Worm (Caenorhabditis elegans): ENCODE measurements around the gene Y41C4A.32.

Y41C4A.32 gene

DNA sequence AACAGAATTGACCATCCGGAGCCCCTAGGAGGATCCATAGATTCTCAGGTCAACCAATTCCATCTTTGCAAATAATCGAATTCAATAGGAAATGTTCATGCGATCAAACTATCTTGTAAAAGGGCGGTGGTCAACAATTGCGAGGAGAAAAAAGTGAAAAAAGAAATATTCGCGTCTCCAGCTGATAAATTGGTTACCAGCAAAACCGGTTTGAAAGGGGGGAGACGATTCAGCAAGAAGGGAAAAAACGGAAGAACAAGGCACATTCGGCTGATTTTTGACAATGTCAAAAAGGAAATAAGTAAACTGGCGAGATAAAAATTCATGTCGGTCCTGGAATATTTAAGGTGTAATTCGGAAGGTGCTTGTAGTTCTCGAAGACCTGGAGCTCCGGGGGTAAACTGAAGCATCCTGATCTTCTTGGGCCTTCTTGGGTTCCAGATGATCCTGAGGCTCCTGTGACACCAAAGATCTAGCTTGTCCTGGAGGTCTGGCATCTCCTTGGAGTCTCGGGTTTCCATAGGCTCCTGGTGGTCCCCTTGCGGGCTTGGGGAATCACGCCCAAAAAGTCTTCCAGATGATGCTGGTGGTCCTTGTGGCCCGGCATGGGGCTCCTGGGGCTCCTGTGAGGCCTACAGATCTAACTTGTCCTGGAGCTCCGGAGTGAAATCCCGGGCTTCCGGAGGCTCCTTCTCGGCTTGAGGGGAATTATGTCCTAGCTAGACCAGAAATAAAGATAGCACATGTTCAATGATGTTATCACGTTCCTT lies 18.3 kb upstream of the Y41C4A.32 start:
- TF ChIP-seq snpc-4 (tag; optimal IDR thresholded peaks at IDR 0.05) (no peak), nhr-28 (tag; optimal IDR thresholded peaks at IDR 0.05) (no peak), sea-2 (GFP tag; optimal IDR thresholded peaks at IDR 0.05) (no peak), lsy-12 (tag; optimal IDR thresholded peaks at IDR 0.05) (no peak), ZK546.5 (tag; optimal IDR thresholded peaks at IDR 0.05) (no peak), nfya-1 (tag; optimal IDR thresholded peaks at IDR 0.05; ENCODE audit: insufficient read depth) (no peak)

DNA sequence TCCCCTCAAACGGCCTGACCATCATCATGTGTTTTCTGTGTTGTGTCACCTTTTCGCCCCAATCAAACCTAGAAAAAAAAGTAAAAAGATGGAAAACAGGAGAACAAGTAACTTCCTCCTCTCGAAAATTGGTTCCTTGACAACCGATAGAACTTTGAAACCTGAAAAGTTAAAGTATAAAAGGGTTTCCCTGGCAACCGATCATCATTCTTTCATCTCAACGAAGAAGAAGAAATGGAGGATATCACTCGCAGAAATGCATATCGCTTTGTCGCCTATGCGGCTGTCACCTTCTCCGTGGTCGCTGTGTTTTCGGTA lies 17.8 kb upstream of the Y41C4A.32 start, which contains the start of gene col-95:
Gene col-95 (plus strand): TSS at position 219 of the 318 bp plus-strand sequence.
- TF ChIP-seq lsy-12 (tag; optimal IDR thresholded peaks at IDR 0.05) (no peak), ama-1 (optimal IDR thresholded peaks at IDR 0.05) (no peak), egl-5 (tag; optimal IDR thresholded peaks at IDR 0.05) (no peak), aly-2 (tag; optimal IDR thresholded peaks at IDR 0.05) (no peak), ceh-16 (tag; optimal IDR thresholded peaks at IDR 0.05) (no peak), R02D3.7 (tag; optimal IDR thresholded peaks at IDR 0.05) (no peak)

DNA sequence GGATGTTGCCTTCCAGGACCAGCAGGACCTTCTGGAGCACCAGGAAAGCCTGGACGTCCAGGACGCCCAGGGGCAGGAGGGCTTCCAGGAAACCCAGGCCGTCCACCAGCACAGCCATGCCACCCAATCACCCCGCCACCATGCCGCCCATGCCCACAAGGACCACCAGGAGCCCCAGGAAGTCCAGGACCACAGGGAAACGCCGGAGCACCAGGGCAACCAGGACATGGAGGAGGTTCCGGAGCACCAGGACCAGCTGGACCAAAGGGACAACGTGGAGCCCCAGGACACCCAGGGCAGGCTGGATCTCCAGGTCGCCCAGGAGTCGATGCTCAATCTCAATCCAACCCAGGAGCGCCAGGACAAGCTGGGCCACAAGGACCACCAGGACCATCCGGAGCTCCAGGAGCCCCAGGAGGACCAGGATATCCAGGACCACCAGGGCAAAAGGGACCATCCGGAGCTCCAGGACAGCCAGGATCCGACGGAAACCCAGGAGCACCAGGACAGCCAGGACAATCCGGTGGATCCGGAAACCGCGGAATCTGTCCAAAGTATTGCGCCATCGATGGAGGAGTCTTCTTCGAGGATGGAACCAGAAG lies 17.0 kb upstream of the Y41C4A.32 start:
- TF ChIP-seq ceh-16 (tag; optimal IDR thresholded peaks at IDR 0.05) (no peak), daf-12 (tag; optimal IDR thresholded peaks at IDR 0.05) (no peak), fos-1 (tag; optimal IDR thresholded peaks at IDR 0.05) (no peak), ztf-4 (tag; optimal IDR thresholded peaks at IDR 0.05) (no peak), elt-1 (tag; optimal IDR thresholded peaks at IDR 0.05) (no peak), snpc-4 (tag; optimal IDR thresholded peaks at IDR 0.05) (no peak), nhr-77 (tag; optimal IDR thresholded peaks at IDR 0.05) (no peak), nhr-67 (tag; optimal IDR thresholded peaks at IDR 0.05) (no peak), ceh-28 (tag; optimal IDR thresholded peaks at IDR 0.05) (no peak), ztf-11 (tag; optimal IDR thresholded peaks at IDR 0.05) (no peak), sea-2 (GFP tag; optimal IDR thresholded peaks at IDR 0.05) (no peak), egl-27 (tag; optimal IDR thresholded peaks at IDR 0.05) (no peak), unc-62 (GFP tag; optimal IDR thresholded peaks at IDR 0.05) (no peak), elt-2 (tag; optimal IDR thresholded peaks at IDR 0.05) (no peak), nhr-237 (tag; optimal IDR thresholded peaks at IDR 0.05) (no peak), R02D3.7 (tag; optimal IDR thresholded peaks at IDR 0.05) (no peak)

DNA sequence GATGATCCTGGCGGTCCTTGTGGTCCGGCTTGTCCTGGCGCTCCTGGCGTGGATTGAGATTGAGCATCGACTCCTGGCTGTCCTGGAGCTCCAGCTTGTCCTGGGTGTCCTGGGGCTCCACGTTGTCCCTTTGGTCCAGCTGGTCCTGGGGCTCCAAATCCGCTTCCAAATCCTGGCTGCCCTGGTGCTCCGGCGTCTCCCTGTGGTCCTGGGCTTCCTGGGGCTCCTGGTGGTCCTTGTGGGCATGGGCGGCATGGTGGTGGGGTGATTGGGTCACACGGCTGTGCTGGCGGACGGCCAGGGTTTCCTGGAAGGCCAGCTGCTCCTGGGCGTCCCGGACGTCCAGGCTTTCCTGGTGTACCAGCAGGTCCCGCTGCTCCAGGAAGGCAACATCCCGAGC lies 15.6 kb upstream of the Y41C4A.32 start:
- TF ChIP-seq nhr-43 (tag; optimal IDR thresholded peaks at IDR 0.05; ENCODE audit: poor library complexity, severe bottlenecking) (no peak), nhr-77 (tag; optimal IDR thresholded peaks at IDR 0.05) (no peak), fkh-2 (tag; optimal IDR thresholded peaks at IDR 0.05) (no peak), ztf-11 (tag; optimal IDR thresholded peaks at IDR 0.05) (no peak), lin-15B (tag; optimal IDR thresholded peaks at IDR 0.05) (no peak), snpc-4 (tag; optimal IDR thresholded peaks at IDR 0.05) (no peak), ceh-9 (tag; optimal IDR thresholded peaks at IDR 0.05) (no peak), nhr-67 (tag; optimal IDR thresholded peaks at IDR 0.05) (no peak), eor-1 (tag; optimal IDR thresholded peaks at IDR 0.05) (no peak), hmg-11 (tag; optimal IDR thresholded peaks at IDR 0.05) (no peak), elt-2 (tag; optimal IDR thresholded peaks at IDR 0.05) (no peak), unc-39 (tag; optimal IDR thresholded peaks at IDR 0.05) (no peak), nfya-1 (tag; optimal IDR thresholded peaks at IDR 0.05; ENCODE audit: insufficient read depth) (no peak), lsy-12 (tag; optimal IDR thresholded peaks at IDR 0.05) (no peak), lin-39 (tag; optimal IDR thresholded peaks at IDR 0.05) (no peak), pha-4 (tag; optimal IDR thresholded peaks at IDR 0.05) (no peak)

DNA sequence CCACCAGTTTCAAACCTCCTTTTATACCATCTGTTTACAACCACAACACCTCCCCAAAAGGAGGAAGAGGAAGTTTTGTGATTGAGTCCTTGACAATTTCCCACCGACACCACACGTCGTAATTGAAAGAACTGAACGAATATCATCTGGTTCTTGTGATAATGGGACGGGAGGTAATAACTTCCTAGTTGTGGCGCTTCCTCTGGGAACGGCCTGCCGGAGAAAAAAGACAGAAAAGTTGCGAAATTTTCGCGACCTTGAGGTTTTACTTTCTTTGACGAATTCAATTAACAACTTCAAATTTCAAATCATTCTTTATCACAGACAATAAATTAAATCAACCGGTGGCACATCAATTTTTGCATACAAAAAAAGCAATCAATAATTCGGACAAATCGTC lies 14.8 kb upstream of the Y41C4A.32 start, which contains the start of gene col-96:
Gene col-96 (minus strand): TSS at position 101 of the 400 bp plus-strand sequence.
- TF ChIP-seq eor-1 (tag; optimal IDR thresholded peaks at IDR 0.05), result no peak
- TF ChIP-seq ceh-28 (tag; optimal IDR thresholded peaks at IDR 0.05), result peak; percentile 13
- TF ChIP-seq nhr-23 (tag; optimal IDR thresholded peaks at IDR 0.05), result peak; percentile 15

Data from whole organism, L3 larva.